Worm (Caenorhabditis elegans) whole organism, midembryonic: ENCODE measurements around the gene C04E12.2.

Experiments
- T22C8.4 ChIP-seq: fragments of 200-800 bp; sonication (Bioruptor generic); IDR thresholded peaks from 2 replicates; pipeline ENCODE4 v1.3.6; 2022; ENCODE audit warnings: missing genetic modification characterization, missing compliant biosample characterization
- cog-1 ChIP-seq: sonication (generic microtip); optimal IDR thresholded peaks from 2 replicates; lab custom pipeline; 2016; ENCODE audit warnings: missing genetic modification characterization, missing compliant biosample characterization
- flt-1 ChIP-seq: fragments of 200-800 bp; sonication (Bioruptor generic); IDR thresholded peaks from 2 replicates; pipeline ENCODE4 v1.3.6; 2022; ENCODE audit warnings: missing genetic modification characterization, missing compliant biosample characterization
- klf-2 ChIP-seq: fragments of 200-800 bp; sonication (Bioruptor generic); conservative IDR thresholded peaks from 2 replicates; pipeline ENCODE4 v1.3.6; 2022; ENCODE audit warnings: missing genetic modification reagents, missing genetic modification characterization, missing compliant biosample characterization
- med-1 ChIP-seq: sonication (generic microtip); optimal IDR thresholded peaks from 2 replicates; lab custom pipeline; 2017; ENCODE audit warnings: missing genetic modification characterization, mild to moderate bottlenecking, missing compliant biosample characterization, antibody characterized with exemption, missing genetic modification reagents; ENCODE audit not compliant: insufficient read depth
- ztf-23 ChIP-seq: fragments of 200-800 bp; sonication (Bioruptor generic); IDR thresholded peaks from 2 replicates; pipeline ENCODE4 v1.3.6; 2022; ENCODE audit warnings: missing genetic modification reagents, missing genetic modification characterization, missing compliant biosample characterization
- ztf-29 ChIP-seq: fragments of 200-800 bp; sonication (Bioruptor generic); IDR thresholded peaks from 2 replicates; pipeline ENCODE4 v1.3.6; 2022; ENCODE audit warnings: missing genetic modification reagents, missing genetic modification characterization, missing compliant biosample characterization

ce11 chrV:3357106-3357505 lies 10.8 kb upstream of the C04E12.2 start, which contains the start of gene scrm-3:
- no peak for TF ChIP-seq ztf-23 (GFP tag; lab: Robert Waterston, UW)
- TF ChIP-seq flt-1 (GFP tag; lab: Robert Waterston, UW) = no peak
- TF ChIP-seq med-1 (GFP tag; lab: Kevin White, UChicago) = no peak
- no peak for TF ChIP-seq ztf-29 (GFP tag; lab: Robert Waterston, UW)
- no peak for TF ChIP-seq cog-1 (tag; lab: Kevin White, UChicago)
- TF ChIP-seq T22C8.4 (GFP tag; lab: Robert Waterston, UW) = no peak
- TF ChIP-seq klf-2 (GFP tag; lab: Robert Waterston, UW) = no peak
